Worm (Caenorhabditis elegans) whole organism, late embryonic: ENCODE results near the gene F09E5.14.
"Not testable (repeated sequence)": the region's sequence is repeated elsewhere in the genome, so short reads cannot be mapped to it uniquely, and the experiment has no call there.

Source experiments
- hlh-6 ChIP-seq: sonication (generic microtip); optimal IDR thresholded peaks from 2 replicates; lab custom pipeline; 2016; ENCODE audit warnings: missing genotype, missing genetic modification characterization, missing compliant biosample characterization
- nhr-11 ChIP-seq: fragments of 150-350 bp; optimal IDR thresholded peaks from 2 replicates; lab custom pipeline; 2014; ENCODE audit warnings: missing biosample characterization, missing genetic modification characterization
- odd-2 ChIP-seq: sonication (generic microtip); optimal IDR thresholded peaks from 2 replicates; lab custom pipeline; 2017; ENCODE audit warnings: antibody characterized with exemption, mild to moderate bottlenecking, missing genetic modification characterization, missing compliant biosample characterization

DNA sequence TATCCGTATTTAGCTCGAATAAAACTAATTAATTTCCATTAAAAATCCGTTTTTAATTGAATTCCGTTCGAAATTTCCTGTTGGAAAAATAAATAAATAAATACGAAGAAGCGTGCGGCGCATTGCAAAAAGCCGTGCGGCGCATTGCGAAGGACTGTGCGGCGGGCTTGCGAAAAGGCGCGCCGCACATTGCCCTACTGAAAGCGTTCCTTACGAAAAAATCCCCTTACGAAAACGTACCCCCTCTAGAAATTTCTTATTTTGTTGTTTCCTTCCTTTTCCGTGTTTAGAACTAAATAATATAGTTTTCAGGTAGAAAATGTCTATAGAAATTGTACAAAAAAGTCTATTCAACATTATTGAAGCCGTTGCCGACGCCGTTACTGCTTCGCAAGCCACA is 5.7 kb upstream of the F09E5.14 start, which contains the start of gene F09E5.8:
- not testable (repeated sequence) for TF ChIP-seq odd-2, nhr-11, hlh-6 (tag; lab: Kevin White, UChicago)
